Worm (Caenorhabditis elegans) whole organism, young adult: ENCODE results near the gene T04F3.5.

Experiments used
- B0035.1 ChIP-seq: sonication (generic microtip); optimal IDR thresholded peaks from 2 replicates; lab custom pipeline; 2016; ENCODE audit warnings: missing genetic modification characterization, mild to moderate bottlenecking, missing compliant biosample characterization, missing genotype, missing genetic modification reagents
- B0336.3 ChIP-seq: fragments of 200-800 bp; sonication (Bioruptor generic); IDR thresholded peaks from 2 replicates; pipeline ENCODE4 v1.3.6; 2022; ENCODE audit warnings: missing genetic modification characterization, missing compliant biosample characterization
- C06A6.2 ChIP-seq: fragments of 200-800 bp; sonication (Bioruptor generic); conservative IDR thresholded peaks from 2 replicates; pipeline ENCODE4 v1.3.6; 2022; ENCODE audit warnings: missing genetic modification characterization, missing compliant biosample characterization
- C17E4.6 ChIP-seq: fragments of 200-800 bp; sonication (Bioruptor generic); IDR thresholded peaks from 2 replicates; pipeline ENCODE4 v1.3.6; 2022; ENCODE audit warnings: missing genetic modification reagents, missing genetic modification characterization, missing compliant biosample characterization
- D2030.7 ChIP-seq: fragments of 200-800 bp; sonication (Bioruptor generic); IDR thresholded peaks from 2 replicates; pipeline ENCODE4 v1.3.6; 2022; ENCODE audit warnings: missing genetic modification reagents, missing genetic modification characterization, missing compliant biosample characterization
- F10E7.11 ChIP-seq: sonication (generic microtip); optimal IDR thresholded peaks from 2 replicates; lab custom pipeline; 2017; ENCODE audit warnings: mild to moderate bottlenecking, missing genetic modification characterization, moderate library complexity, missing compliant biosample characterization
- F22D6.2 ChIP-seq: sonication (generic microtip); optimal IDR thresholded peaks from 2 replicates; lab custom pipeline; 2016; ENCODE audit warnings: mild to moderate bottlenecking, missing genetic modification characterization, missing compliant biosample characterization
- F37B4.10 ChIP-seq: fragments of 200-800 bp; sonication (Bioruptor generic); IDR thresholded peaks from 2 replicates; pipeline ENCODE4 v1.3.6; 2022; ENCODE audit warnings: missing genetic modification characterization, missing compliant biosample characterization
- F55B11.4 ChIP-seq: sonication (generic microtip); optimal IDR thresholded peaks from 2 replicates; lab custom pipeline; 2016; ENCODE audit warnings: missing compliant biosample characterization, missing genetic modification characterization, borderline replicate concordance; ENCODE audit not compliant: insufficient read depth
- T07F8.4 ChIP-seq: sonication (generic microtip); optimal IDR thresholded peaks from 2 replicates; lab custom pipeline; 2016; ENCODE audit warnings: mild to moderate bottlenecking, missing genetic modification characterization, moderate library complexity, missing compliant biosample characterization
- Y67H2A.10 ChIP-seq: fragments of 200-800 bp; sonication (Bioruptor generic); conservative IDR thresholded peaks from 2 replicates; pipeline ENCODE4 v1.3.6; 2022; ENCODE audit warnings: missing genetic modification reagents, missing genetic modification characterization, missing compliant biosample characterization
- Y95B8A.8 ChIP-seq: fragments of 200-800 bp; sonication (Bioruptor generic); IDR thresholded peaks from 2 replicates; pipeline ENCODE4 v1.3.6; 2022; ENCODE audit warnings: missing genetic modification reagents, missing genetic modification characterization, missing compliant biosample characterization
- ZK185.1 ChIP-seq: sonication (generic microtip); optimal IDR thresholded peaks from 2 replicates; lab custom pipeline; 2016; ENCODE audit warnings: mild to moderate bottlenecking, missing genetic modification characterization, missing compliant biosample characterization; ENCODE audit not compliant: poor library complexity, severe bottlenecking
- aptf-2 ChIP-seq: fragments of 200-800 bp; sonication (Bioruptor generic); conservative IDR thresholded peaks from 2 replicates; pipeline ENCODE4 v1.3.6; 2022; ENCODE audit warnings: missing genetic modification reagents, missing genetic modification characterization, missing compliant biosample characterization
- attf-5 ChIP-seq: fragments of 200-800 bp; sonication (Bioruptor generic); optimal IDR thresholded peaks from 2 replicates; lab custom pipeline; 2018; ENCODE audit warnings: mild to moderate bottlenecking, missing genetic modification characterization, missing compliant biosample characterization
- bed-1 ChIP-seq: fragments of 200-800 bp; sonication (Bioruptor generic); IDR thresholded peaks from 2 replicates; pipeline ENCODE4 v1.3.6; 2022; ENCODE audit warnings: missing genetic modification reagents, missing genetic modification characterization, missing compliant biosample characterization
- bed-2 ChIP-seq: fragments of 200-800 bp; sonication (Bioruptor generic); IDR thresholded peaks from 2 replicates; pipeline ENCODE4 v1.3.6; 2022; ENCODE audit warnings: missing genetic modification reagents, missing genetic modification characterization, missing compliant biosample characterization
- ccch-3 ChIP-seq: fragments of 200-800 bp; sonication (Bioruptor generic); optimal IDR thresholded peaks from 2 replicates; lab custom pipeline; 2018; ENCODE audit warnings: mild to moderate bottlenecking, missing genetic modification characterization, missing compliant biosample characterization
- cebp-1 ChIP-seq, 2 experiments: fragments of 200-800 bp in 1 of 2; sonication (Bioruptor generic) in 1 of 2; sonication (generic microtip) in 1 of 2; IDR thresholded peaks in 1 of 2; optimal IDR thresholded peaks in 1 of 2; 2 replicates each; pipeline versions ENCODE4 v1.3.6 to Lab custom; 2017 to 2022; ENCODE audit warnings: missing compliant biosample characterization in 2 of 2, missing genetic modification characterization in 2 of 2, mild to moderate bottlenecking in 1 of 2, missing genetic modification reagents in 1 of 2, moderate library complexity in 1 of 2
- ceh-100 ChIP-seq: fragments of 200-800 bp; sonication (Bioruptor generic); IDR thresholded peaks from 2 replicates; pipeline ENCODE4 v1.3.6; 2022; ENCODE audit warnings: missing genetic modification reagents, missing genetic modification characterization, missing compliant biosample characterization
- ceh-27 ChIP-seq: fragments of 200-800 bp; sonication (Bioruptor generic); optimal IDR thresholded peaks from 2 replicates; lab custom pipeline; 2018; ENCODE audit warnings: mild to moderate bottlenecking, missing genetic modification characterization, moderate library complexity, missing compliant biosample characterization
- ceh-40 ChIP-seq: fragments of 200-800 bp; sonication (Bioruptor generic); IDR thresholded peaks from 2 replicates; pipeline ENCODE4 v1.3.6; 2022; ENCODE audit warnings: missing genetic modification characterization, missing compliant biosample characterization
- ceh-79 ChIP-seq: sonication (generic microtip); optimal IDR thresholded peaks from 2 replicates; lab custom pipeline; 2017; ENCODE audit warnings: mild to moderate bottlenecking, missing genetic modification characterization, missing compliant biosample characterization
- ceh-91 ChIP-seq: fragments of 200-800 bp; sonication (Bioruptor generic); IDR thresholded peaks from 2 replicates; pipeline ENCODE4 v1.3.6; 2022; ENCODE audit warnings: missing genetic modification reagents, missing genetic modification characterization, missing compliant biosample characterization
- chd-7 ChIP-seq: sonication (generic microtip); optimal IDR thresholded peaks from 2 replicates; lab custom pipeline; 2016; ENCODE audit warnings: mild to moderate bottlenecking, missing genetic modification characterization, moderate library complexity, missing compliant biosample characterization
- die-1 ChIP-seq: sonication (generic microtip); optimal IDR thresholded peaks from 2 replicates; lab custom pipeline; 2016; ENCODE audit warnings: missing genotype, mild to moderate bottlenecking, missing genetic modification characterization, missing compliant biosample characterization
- dox-1 ChIP-seq: fragments of 200-800 bp; sonication (Bioruptor generic); IDR thresholded peaks from 2 replicates; pipeline ENCODE4 v1.3.6; 2022; ENCODE audit warnings: missing genetic modification reagents, missing genetic modification characterization, missing compliant biosample characterization
- dpl-1 ChIP-seq: fragments of 150-350 bp; optimal IDR thresholded peaks from 2 replicates; lab custom pipeline; 2014; ENCODE audit warnings: missing biosample characterization, missing genetic modification reagents, missing genetic modification characterization
- ekl-4 ChIP-seq: fragments of 200-800 bp; sonication (Bioruptor generic); IDR thresholded peaks from 2 replicates; pipeline ENCODE4 v1.3.6; 2022; ENCODE audit warnings: missing genetic modification reagents, missing genetic modification characterization, missing compliant biosample characterization
- ets-4 ChIP-seq: fragments of 200-800 bp; sonication (Bioruptor generic); optimal IDR thresholded peaks from 2 replicates; lab custom pipeline; 2018; ENCODE audit warnings: mild to moderate bottlenecking, missing genetic modification characterization, missing compliant biosample characterization
- gei-17 ChIP-seq: fragments of 200-800 bp; sonication (Bioruptor generic); optimal IDR thresholded peaks from 2 replicates; lab custom pipeline; 2018; ENCODE audit warnings: mild to moderate bottlenecking, missing genetic modification characterization, missing compliant biosample characterization
- hlh-26 ChIP-seq: fragments of 200-800 bp; sonication (Bioruptor generic); conservative IDR thresholded peaks from 2 replicates; pipeline ENCODE4 v1.3.6; 2022; ENCODE audit warnings: missing genetic modification reagents, missing genetic modification characterization, missing compliant biosample characterization
- hsf-1 ChIP-seq: fragments of 200-800 bp; sonication (Bioruptor generic); IDR thresholded peaks from 2 replicates; pipeline ENCODE4 v1.3.6; 2022; ENCODE audit warnings: missing genetic modification reagents, missing genetic modification characterization, missing compliant biosample characterization
- let-526 ChIP-seq: fragments of 200-800 bp; sonication (Bioruptor generic); IDR thresholded peaks from 2 replicates; pipeline ENCODE4 v1.3.6; 2022; ENCODE audit warnings: missing genetic modification reagents, missing genetic modification characterization, missing compliant biosample characterization
- let-607 ChIP-seq, 2 experiments: fragments of 200-800 bp in 1 of 2; sonication (Bioruptor generic) in 1 of 2; sonication (generic microtip) in 1 of 2; optimal IDR thresholded peaks; 2 replicates each; lab custom pipeline; 2016 to 2018; ENCODE audit warnings: mild to moderate bottlenecking in 2 of 2, missing compliant biosample characterization in 2 of 2, missing genetic modification characterization in 2 of 2, moderate library complexity in 2 of 2, missing genotype in 1 of 2
- lin-26 ChIP-seq: fragments of 200-800 bp; sonication (Bioruptor generic); IDR thresholded peaks from 2 replicates; pipeline ENCODE4 v1.3.6; 2022; ENCODE audit warnings: missing genetic modification reagents, missing genetic modification characterization, missing compliant biosample characterization
- lin-35 ChIP-seq, 3 experiments: fragments of 150-350 bp in 2 of 3; sonication (generic microtip) in 1 of 3; optimal IDR thresholded peaks; 2 replicates each; lab custom pipeline; 2014 to 2018; ENCODE audit warnings: missing biosample characterization in 3 of 3, missing genetic modification characterization in 3 of 3, missing genetic modification reagents in 3 of 3
- lin-40 ChIP-seq: sonication (generic microtip); optimal IDR thresholded peaks from 2 replicates; lab custom pipeline; 2016; ENCODE audit warnings: missing genetic modification characterization, mild to moderate bottlenecking, missing compliant biosample characterization, missing genotype, missing genetic modification reagents
- lin-54 ChIP-seq: fragments of 200-800 bp; sonication (Bioruptor generic); optimal IDR thresholded peaks from 2 replicates; lab custom pipeline; 2018; ENCODE audit warnings: mild to moderate bottlenecking, missing genetic modification characterization, missing compliant biosample characterization
- mxl-1 ChIP-seq: sonication (generic microtip); optimal IDR thresholded peaks from 2 replicates; lab custom pipeline; 2016; ENCODE audit warnings: missing genetic modification characterization, missing compliant biosample characterization
- nfyb-1 ChIP-seq: fragments of 200-800 bp; sonication (Bioruptor generic); IDR thresholded peaks from 2 replicates; pipeline ENCODE4 v1.3.6; 2022; ENCODE audit warnings: missing genetic modification reagents, missing genetic modification characterization, missing compliant biosample characterization
- pbrm-1 ChIP-seq: fragments of 200-800 bp; sonication (Bioruptor generic); IDR thresholded peaks from 2 replicates; pipeline ENCODE4 v1.3.6; 2022; ENCODE audit warnings: missing genetic modification reagents, missing genetic modification characterization, missing compliant biosample characterization
- rcor-1 ChIP-seq: fragments of 200-800 bp; sonication (Bioruptor generic); IDR thresholded peaks from 2 replicates; pipeline ENCODE4 v1.3.6; 2022; ENCODE audit warnings: missing genetic modification reagents, missing genetic modification characterization, missing compliant biosample characterization
- repo-1 ChIP-seq: sonication (generic microtip); optimal IDR thresholded peaks from 2 replicates; lab custom pipeline; 2017; ENCODE audit warnings: mild to moderate bottlenecking, missing genetic modification characterization, missing compliant biosample characterization
- snpc-3.4 ChIP-seq: sonication (generic microtip); optimal IDR thresholded peaks from 2 replicates; lab custom pipeline; 2017; ENCODE audit warnings: missing genetic modification characterization, mild to moderate bottlenecking, missing compliant biosample characterization, antibody characterized with exemption, moderate library complexity, missing genotype, missing genetic modification reagents
- tbx-9 ChIP-seq: sonication (generic microtip); optimal IDR thresholded peaks from 2 replicates; lab custom pipeline; 2016; ENCODE audit warnings: borderline replicate concordance, missing genetic modification characterization, inconsistent platforms, missing compliant biosample characterization
- unc-62 ChIP-seq: fragments of 150-350 bp; optimal IDR thresholded peaks from 2 replicates; lab custom pipeline; 2014; ENCODE audit warnings: missing biosample characterization, missing genetic modification reagents, missing genetic modification characterization
- xnd-1 ChIP-seq: sonication (generic microtip); optimal IDR thresholded peaks from 2 replicates; lab custom pipeline; 2016; ENCODE audit warnings: missing genotype, missing genetic modification reagents, missing genetic modification characterization, missing compliant biosample characterization

T04F3.5 gene

ce11 chrV:11770053-11770517 lies 9.6 kb downstream of the T04F3.5 start, which contains the start of gene F55A11.4 (continued):
- TF ChIP-seq let-526 (0 out of 2 replicates have a peak, but pooled peaks have one; percentile 11), F10E7.11 (tag; lab: Kevin White, UChicago) (no peak), Y67H2A.10 (GFP tag; lab: Robert Waterston, UW) (no peak), F37B4.10 (no peak), die-1 (tag; lab: Kevin White, UChicago) (no peak), hsf-1 (GFP tag; lab: Robert Waterston, UW) (peak; percentile 32; the same call in 1 of the 2 replicates), ets-4 (GFP tag; lab: Kevin White, UChicago) (no peak), unc-62 (GFP tag; lab: Kevin White, UChicago) (no peak), tbx-9 (tag; lab: Kevin White, UChicago) (no peak), ceh-79 (no peak), attf-5 (GFP tag; lab: Kevin White, UChicago) (no peak), F55B11.4 (no peak), dox-1 (GFP tag; lab: Robert Waterston, UW) (peak; percentile 59), ceh-91 (GFP tag; lab: Robert Waterston, UW) (no peak), B0336.3 (peak; percentile 46), D2030.7 (GFP tag; lab: Robert Waterston, UW) (peak; percentile 57), aptf-2 (GFP tag; lab: Robert Waterston, UW) (peak; percentile 75), ekl-4 (peak; percentile 25; the same call in 1 of the 2 replicates), ceh-27 (GFP tag; lab: Kevin White, UChicago) (no peak), nfyb-1 (GFP tag; lab: Robert Waterston, UW) (no peak), mxl-1 (tag; lab: Kevin White, UChicago) (no peak), C17E4.6 (no peak), lin-26 (GFP tag; lab: Robert Waterston, UW) (no peak), repo-1 (peak; percentile 24), snpc-3.4 (tag; lab: Kevin White, UChicago) (peak; percentile 44), C06A6.2 (no peak), chd-7 (tag; lab: Kevin White, UChicago) (no peak), ZK185.1 (tag; lab: Kevin White, UChicago) (no peak), lin-54 (GFP tag; lab: Kevin White, UChicago) (peak; percentile 70), ceh-100 (GFP tag; lab: Robert Waterston, UW) (no peak), B0035.1 (tag; lab: Kevin White, UChicago) (no peak), xnd-1 (tag; lab: Kevin White, UChicago) (peak; percentile 38), F22D6.2 (tag; lab: Kevin White, UChicago) (no peak), pbrm-1 (GFP tag; lab: Robert Waterston, UW) (peak; percentile 38; the same call in 1 of the 2 replicates), bed-1 (GFP tag; lab: Robert Waterston, UW) (no peak), lin-40 (tag; lab: Kevin White, UChicago) (no peak), bed-2 (GFP tag; lab: Robert Waterston, UW) (no peak), let-607 (tag; optimal IDR thresholded peaks at IDR 0.05; lab: Kevin White, UChicago) (no peak), cebp-1 (GFP tag; IDR thresholded peaks at IDR 0.05; lab: Robert Waterston, UW) (no peak), cebp-1 (tag; optimal IDR thresholded peaks at IDR 0.05; lab: Kevin White, UChicago) (peak; percentile 11), ccch-3 (GFP tag; lab: Kevin White, UChicago) (no peak), ceh-40 (GFP tag; lab: Robert Waterston, UW) (no peak), gei-17 (GFP tag; lab: Kevin White, UChicago) (no peak), lin-35 (GFP tag; optimal IDR thresholded peaks at IDR 0.05; lab: Kevin White, UChicago) (no peak), hlh-26 (GFP tag; lab: Robert Waterston, UW) (no peak), rcor-1 (GFP tag; lab: Robert Waterston, UW) (no peak; the same call in 1 of the 2 replicates), dpl-1 (peak; percentile 26), Y95B8A.8 (GFP tag; lab: Robert Waterston, UW) (no peak), T07F8.4 (tag; lab: Kevin White, UChicago) (no peak)
